Worm (Caenorhabditis elegans) whole organism, L2 larva: Measurements from ENCODE around the gene hap-1.

Experiments
- C34F6.9 ChIP-seq: fragments of 150-350 bp; optimal IDR thresholded peaks from 2 replicates; lab custom pipeline; 2014; ENCODE audit warnings: missing biosample characterization, missing genetic modification characterization
- F13H6.1 ChIP-seq: sonication (generic microtip); optimal IDR thresholded peaks from 2 replicates; lab custom pipeline; 2016; ENCODE audit warnings: missing genetic modification characterization, missing compliant biosample characterization
- Y55F3AM.14 ChIP-seq: fragments of 200-800 bp; sonication (Bioruptor generic); optimal IDR thresholded peaks from 2 replicates; lab custom pipeline; 2018; ENCODE audit warnings: mild to moderate bottlenecking, missing genetic modification characterization, missing compliant biosample characterization
- ZK546.5 ChIP-seq: sonication (generic microtip); optimal IDR thresholded peaks from 2 replicates; lab custom pipeline; 2017; ENCODE audit warnings: missing biosample characterization, missing genetic modification characterization
- aly-2 ChIP-seq: fragments of 150-350 bp; optimal IDR thresholded peaks from 2 replicates; lab custom pipeline; 2014; ENCODE audit warnings: missing biosample characterization, missing genetic modification characterization
- ama-1 ChIP-seq: fragments of 150-350 bp; optimal IDR thresholded peaks from 2 replicates; lab custom pipeline; 2018; ENCODE audit warnings: inconsistent platforms
- blmp-1 ChIP-seq: sonication (generic microtip); optimal IDR thresholded peaks from 2 replicates; lab custom pipeline; 2017; ENCODE audit warnings: missing genetic modification characterization, mild to moderate bottlenecking, missing compliant biosample characterization, antibody characterized with exemption, moderate library complexity; ENCODE audit not compliant: insufficient read depth
- ceh-16 ChIP-seq: fragments of 150-350 bp; optimal IDR thresholded peaks from 2 replicates; lab custom pipeline; 2014; ENCODE audit warnings: missing biosample characterization, missing genetic modification characterization
- ceh-82 ChIP-seq: fragments of 150-350 bp; optimal IDR thresholded peaks from 2 replicates; lab custom pipeline; 2014; ENCODE audit warnings: missing biosample characterization, missing genetic modification characterization
- crh-2 ChIP-seq: sonication (generic microtip); optimal IDR thresholded peaks from 2 replicates; lab custom pipeline; 2017; ENCODE audit warnings: missing biosample characterization, missing genetic modification characterization
- dmd-4 ChIP-seq: sonication (generic microtip); optimal IDR thresholded peaks from 2 replicates; lab custom pipeline; 2017; ENCODE audit warnings: missing biosample characterization, missing genetic modification characterization
- egl-27 ChIP-seq: sonication (generic microtip); optimal IDR thresholded peaks from 3 replicates; lab custom pipeline; 2017; ENCODE audit warnings: missing biosample characterization, missing genetic modification reagents, missing genetic modification characterization
- elt-3 ChIP-seq: sonication (generic microtip); optimal IDR thresholded peaks from 2 replicates; lab custom pipeline; 2017; ENCODE audit warnings: missing biosample characterization, missing genetic modification characterization
- fos-1 ChIP-seq: fragments of 150-350 bp; optimal IDR thresholded peaks from 2 replicates; lab custom pipeline; 2014; ENCODE audit warnings: missing biosample characterization, missing genetic modification characterization
- gmeb-1 ChIP-seq: fragments of 150-350 bp; optimal IDR thresholded peaks from 2 replicates; lab custom pipeline; 2014; ENCODE audit warnings: missing biosample characterization, missing genetic modification characterization
- lin-11 ChIP-seq: fragments of 150-350 bp; sonication (generic microtip); optimal IDR thresholded peaks from 2 replicates; lab custom pipeline; 2014; ENCODE audit warnings: missing biosample characterization, missing genetic modification characterization, inconsistent platforms, mixed read lengths
- lin-13 ChIP-seq: fragments of 150-350 bp; optimal IDR thresholded peaks from 2 replicates; lab custom pipeline; 2014; ENCODE audit warnings: missing biosample characterization, missing genetic modification reagents, missing genetic modification characterization
- lsy-2 ChIP-seq, 2 experiments: fragments of 150-350 bp in 1 of 2; sonication (generic microtip) in 1 of 2; optimal IDR thresholded peaks; 2 replicates each; lab custom pipeline; 2014 to 2017; ENCODE audit warnings: missing biosample characterization in 2 of 2, missing genetic modification characterization in 2 of 2
- mab-5 ChIP-seq: fragments of 150-350 bp; optimal IDR thresholded peaks from 2 replicates; lab custom pipeline; 2014; ENCODE audit warnings: missing biosample characterization, missing genetic modification characterization
- mbf-1 ChIP-seq: sonication (generic microtip); optimal IDR thresholded peaks from 2 replicates; lab custom pipeline; 2017; ENCODE audit warnings: missing biosample characterization, missing genetic modification characterization
- mdl-1 ChIP-seq, 2 experiments: fragments of 150-350 bp in 1 of 2; sonication (generic microtip) in 1 of 2; optimal IDR thresholded peaks; 2 replicates each; lab custom pipeline; 2017; ENCODE audit warnings: missing biosample characterization in 2 of 2, missing genetic modification characterization in 2 of 2
- nhr-10 ChIP-seq: sonication (generic microtip); optimal IDR thresholded peaks from 2 replicates; lab custom pipeline; 2017; ENCODE audit warnings: missing biosample characterization, missing genetic modification characterization
- nhr-11 ChIP-seq: fragments of 150-350 bp; optimal IDR thresholded peaks from 2 replicates; lab custom pipeline; 2014; ENCODE audit warnings: missing biosample characterization, missing genetic modification characterization
- nhr-129 ChIP-seq: fragments of 150-350 bp; optimal IDR thresholded peaks from 2 replicates; lab custom pipeline; 2014; ENCODE audit warnings: missing biosample characterization, missing genetic modification characterization
- nhr-21 ChIP-seq: fragments of 150-350 bp; optimal IDR thresholded peaks from 2 replicates; lab custom pipeline; 2014; ENCODE audit warnings: missing biosample characterization, missing genetic modification characterization
- nhr-23 ChIP-seq: fragments of 150-350 bp; optimal IDR thresholded peaks from 2 replicates; lab custom pipeline; 2014; ENCODE audit warnings: missing biosample characterization, missing genetic modification reagents, missing genetic modification characterization
- nhr-25 ChIP-seq: fragments of 150-350 bp; sonication (generic microtip); optimal IDR thresholded peaks from 3 replicates; lab custom pipeline; 2014; ENCODE audit warnings: missing biosample characterization, missing genetic modification characterization
- nhr-6 ChIP-seq: fragments of 150-350 bp; optimal IDR thresholded peaks from 2 replicates; lab custom pipeline; 2014; ENCODE audit warnings: missing biosample characterization, missing genetic modification characterization
- nhr-77 ChIP-seq: fragments of 150-350 bp; optimal IDR thresholded peaks from 2 replicates; lab custom pipeline; 2014; ENCODE audit warnings: missing biosample characterization, missing genetic modification characterization
- peb-1 ChIP-seq: fragments of 150-350 bp; optimal IDR thresholded peaks from 2 replicates; lab custom pipeline; 2014; ENCODE audit warnings: missing biosample characterization, missing genetic modification characterization
- sem-4 ChIP-seq: fragments of 150-350 bp; optimal IDR thresholded peaks from 2 replicates; lab custom pipeline; 2014; ENCODE audit warnings: missing biosample characterization, missing genetic modification reagents, missing genetic modification characterization
- skn-1 ChIP-seq: sonication (generic microtip); optimal IDR thresholded peaks from 2 replicates; lab custom pipeline; 2017; ENCODE audit warnings: missing biosample characterization, missing genetic modification characterization
- sma-3 ChIP-seq: sonication (generic microtip); optimal IDR thresholded peaks from 2 replicates; lab custom pipeline; 2016; ENCODE audit warnings: missing genetic modification reagents, missing genetic modification characterization, missing compliant biosample characterization
- sma-9 ChIP-seq, 2 experiments: fragments of 150-350 bp in 1 of 2; sonication (generic microtip) in 1 of 2; optimal IDR thresholded peaks; 2 replicates each; lab custom pipeline; 2014 to 2016; ENCODE audit warnings: missing genetic modification characterization in 2 of 2, mild to moderate bottlenecking in 1 of 2, missing biosample characterization in 1 of 2, missing compliant biosample characterization in 1 of 2, missing genetic modification reagents in 1 of 2, moderate library complexity in 1 of 2
- snpc-4 ChIP-seq: fragments of 150-350 bp; optimal IDR thresholded peaks from 2 replicates; lab custom pipeline; 2014; ENCODE audit warnings: missing biosample characterization, missing genetic modification characterization
- unc-39 ChIP-seq: fragments of 150-350 bp; optimal IDR thresholded peaks from 2 replicates; lab custom pipeline; 2014; ENCODE audit warnings: missing biosample characterization, missing genetic modification characterization
- unc-55 ChIP-seq: fragments of 150-350 bp; sonication (generic microtip); optimal IDR thresholded peaks from 3 replicates; lab custom pipeline; 2014; ENCODE audit warnings: missing biosample characterization, missing genetic modification reagents, missing genetic modification characterization
- unc-62 ChIP-seq: fragments of 150-350 bp; optimal IDR thresholded peaks from 2 replicates; lab custom pipeline; 2014; ENCODE audit warnings: missing biosample characterization, missing genetic modification reagents, missing genetic modification characterization
- zag-1 ChIP-seq: fragments of 150-350 bp; optimal IDR thresholded peaks from 2 replicates; lab custom pipeline; 2014; ENCODE audit warnings: missing biosample characterization, missing genetic modification characterization
- ztf-1 ChIP-seq: fragments of 200-800 bp; sonication (Bioruptor generic); conservative IDR thresholded peaks from 2 replicates; pipeline ENCODE4 v1.3.6; 2022; ENCODE audit warnings: missing genetic modification characterization, missing compliant biosample characterization
- ztf-11 ChIP-seq: sonication (generic microtip); optimal IDR thresholded peaks from 2 replicates; lab custom pipeline; 2017; ENCODE audit warnings: missing biosample characterization, missing genetic modification characterization
- ztf-4 ChIP-seq: fragments of 150-350 bp; optimal IDR thresholded peaks from 2 replicates; lab custom pipeline; 2014; ENCODE audit warnings: missing biosample characterization, missing genetic modification characterization

The hap-1 gene

ce11 chrIII:5225321-5225720, 38.4 kb upstream of the hap-1 start, which contains the start of gene nex-1:
Gene nex-1, plus strand, starts transcription at chrIII:5225621.
- TF ChIP-seq nhr-23 (tag; lab: Kevin White, UChicago) (no peak), nhr-10 (tag; lab: Kevin White, UChicago) (no peak), nhr-11 (tag; lab: Kevin White, UChicago) (no peak), mbf-1 (tag; lab: Kevin White, UChicago) (no peak), ztf-11 (tag; lab: Kevin White, UChicago) (no peak), nhr-129 (no peak), Y55F3AM.14 (no peak), ztf-1 (no peak), unc-55 (GFP tag; lab: Kevin White, UChicago) (no peak), ZK546.5 (no peak), gmeb-1 (tag; lab: Kevin White, UChicago) (no peak), egl-27 (no peak), zag-1 (tag; lab: Kevin White, UChicago) (no peak), peb-1 (tag; lab: Kevin White, UChicago) (no peak), unc-39 (tag; lab: Kevin White, UChicago) (no peak)

ce11 chrIII:5227831-5228467, 35.8 kb upstream of the hap-1 start, which contains the start of the genes C34E10.12, C34E10.10 and atp-2:
Gene C34E10.12, minus strand, starts transcription at chrIII:5227881.
Gene C34E10.10, minus strand, starts transcription at chrIII:5227884.
Gene atp-2, plus strand, starts transcription at chrIII:5228417.
- TF ChIP-seq ceh-16 (tag; lab: Kevin White, UChicago): peak; percentile 50
- peak; percentile 89 for TF ChIP-seq sma-3 (GFP tag; lab: Kevin White, UChicago)
- no peak for TF ChIP-seq aly-2 (tag; lab: Kevin White, UChicago)
- TF ChIP-seq F13H6.1: peak; percentile 74
- TF ChIP-seq snpc-4 (tag; lab: Kevin White, UChicago): peak; percentile 60
- peak; percentile 68 for TF ChIP-seq zag-1 (tag; lab: Kevin White, UChicago)
- no peak for TF ChIP-seq dmd-4
- TF ChIP-seq blmp-1: peak; percentile 36
- peak; percentile 93 for TF ChIP-seq crh-2
- TF ChIP-seq ztf-4 (tag; lab: Kevin White, UChicago): peak; percentile 74
- TF ChIP-seq nhr-77 (tag; lab: Kevin White, UChicago): no peak
- TF ChIP-seq mab-5 (tag; lab: Kevin White, UChicago): peak; percentile 50
- TF ChIP-seq ama-1 (lab: Kevin White, UChicago): peak; percentile 74
- TF ChIP-seq skn-1 (tag; lab: Kevin White, UChicago): peak; percentile 49
- no peak for TF ChIP-seq unc-62
- peak; percentile 98 for TF ChIP-seq unc-55 (GFP tag; lab: Kevin White, UChicago)
- TF ChIP-seq sem-4 (tag; lab: Kevin White, UChicago): peak; percentile 68
- TF ChIP-seq mdl-1 (tag; optimal IDR thresholded peaks at IDR 0.05; lab: Kevin White, UChicago): peak in 1 of 2 experiments; percentile 56
- no peak for TF ChIP-seq ztf-11 (tag; lab: Kevin White, UChicago)
- TF ChIP-seq nhr-23 (tag; lab: Kevin White, UChicago): no peak
- TF ChIP-seq ceh-82 (tag; lab: Kevin White, UChicago): peak; percentile 35
- TF ChIP-seq elt-3 (tag; lab: Kevin White, UChicago): no peak
- TF ChIP-seq lsy-2 (tag; optimal IDR thresholded peaks at IDR 0.05; lab: Kevin White, UChicago): peak; percentile 65 to 93
- TF ChIP-seq lin-13 (GFP tag; lab: Kevin White, UChicago): peak; percentile 92
- TF ChIP-seq lin-11 (tag; lab: Kevin White, UChicago): peak; percentile 96
- TF ChIP-seq unc-39 (tag; lab: Kevin White, UChicago): no peak
- TF ChIP-seq nhr-21 (tag; lab: Kevin White, UChicago): peak; percentile 62
- peak; percentile 86 for TF ChIP-seq nhr-129
- TF ChIP-seq sma-9 (GFP tag; optimal IDR thresholded peaks at IDR 0.05; lab: Kevin White, UChicago): peak; percentile 59
- no peak for TF ChIP-seq sma-9 (tag; optimal IDR thresholded peaks at IDR 0.05; lab: Kevin White, UChicago)
- peak; percentile 91 for TF ChIP-seq nhr-25 (tag; lab: Kevin White, UChicago)
- no peak for TF ChIP-seq egl-27
- peak; percentile 60 for TF ChIP-seq nhr-6 (tag; lab: Kevin White, UChicago)
- no peak for TF ChIP-seq ztf-1
- no peak for TF ChIP-seq mbf-1 (tag; lab: Kevin White, UChicago)
- peak; percentile 91 for TF ChIP-seq C34F6.9 (tag; lab: Kevin White, UChicago)
- TF ChIP-seq ZK546.5: peak; percentile 3
- peak; percentile 84 for TF ChIP-seq fos-1 (tag; lab: Kevin White, UChicago)
- TF ChIP-seq gmeb-1 (tag; lab: Kevin White, UChicago): peak; percentile 86
